Worm (Caenorhabditis elegans): ENCODE data around the gene fbxa-6.

fbxa-6 gene

DNA sequence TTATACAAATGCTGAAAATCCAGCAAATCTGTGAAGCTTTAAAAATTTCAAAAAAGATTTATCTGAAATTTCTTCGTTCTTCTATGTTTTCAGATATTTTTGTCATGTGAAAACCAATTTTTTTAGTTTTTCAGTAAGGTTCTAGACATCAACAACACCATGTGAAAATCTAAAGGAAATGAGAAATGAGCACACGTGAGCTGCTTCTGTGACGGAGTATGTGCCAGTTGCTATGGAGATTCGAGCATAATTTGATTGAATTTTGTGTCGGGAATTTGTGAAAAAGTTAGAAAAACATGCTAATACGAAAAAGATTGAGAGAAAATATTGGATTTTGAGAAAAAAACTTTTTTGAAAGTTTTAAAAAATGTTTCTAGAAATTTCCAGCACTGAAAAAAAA is 28.7 kb upstream of the fbxa-6 start:
- TF ChIP-seq snpc-4 (tag; optimal IDR thresholded peaks at IDR 0.05) (no peak), egl-27 (tag; optimal IDR thresholded peaks at IDR 0.05) (no peak), lin-29 (GFP tag; IDR thresholded peaks at IDR 0.05) (no peak)

DNA sequence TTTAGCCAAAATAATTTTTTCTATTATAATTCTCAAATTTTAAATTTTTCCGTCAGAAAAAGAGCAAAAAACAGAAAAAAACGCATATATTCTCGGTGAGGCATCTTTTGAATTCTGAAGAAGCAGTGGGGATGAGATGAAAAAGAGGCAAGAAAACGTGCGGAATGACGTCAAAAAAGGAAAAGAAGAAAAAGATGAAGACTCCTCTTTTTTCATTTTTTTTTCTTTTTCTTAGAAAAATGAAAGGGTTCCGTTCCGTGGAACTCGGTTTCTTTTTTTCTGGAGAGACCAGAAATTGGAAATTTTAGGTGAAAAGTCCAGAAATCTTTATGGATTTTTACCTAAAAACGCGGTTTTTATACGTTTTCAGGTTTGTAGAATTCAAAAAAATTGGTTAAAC is 27.5 kb upstream of the fbxa-6 start:
- no peak for TF ChIP-seq snpc-1.2 (GFP tag; IDR thresholded peaks at IDR 0.05)
- no peak for TF ChIP-seq Y48G9A.11 (GFP tag; IDR thresholded peaks at IDR 0.05)
- no peak for TF ChIP-seq T26A8.4 (GFP tag; IDR thresholded peaks at IDR 0.05)
- TF ChIP-seq daf-12 (tag; optimal IDR thresholded peaks at IDR 0.05) = no peak
- TF ChIP-seq lsy-2 (tag; optimal IDR thresholded peaks at IDR 0.05) = peak in 1 of 2 experiments; percentile 50
- TF ChIP-seq lim-7 (GFP tag; IDR thresholded peaks at IDR 0.05) = no peak
- TF ChIP-seq Y5F2A.4 (GFP tag; optimal IDR thresholded peaks at IDR 0.05) = no peak
- TF ChIP-seq lin-13 (GFP tag; optimal IDR thresholded peaks at IDR 0.05) = no peak
- TF ChIP-seq lin-38 (GFP tag; IDR thresholded peaks at IDR 0.05) = no peak
- TF ChIP-seq arid-1 (GFP tag; conservative IDR thresholded peaks at IDR 0.05) = no peak
- TF ChIP-seq lin-1 (GFP tag; IDR thresholded peaks at IDR 0.05) = no peak
- TF ChIP-seq unc-62 (GFP tag; optimal IDR thresholded peaks at IDR 0.05 in 1 of 2) = no peak
- no peak for TF ChIP-seq unc-62 (tag; optimal IDR thresholded peaks at IDR 0.05)
- TF ChIP-seq aha-1 (tag) = peak; percentile 20
- no peak for TF ChIP-seq nhr-6 (tag; optimal IDR thresholded peaks at IDR 0.05)
- TF ChIP-seq hif-1 (tag; optimal IDR thresholded peaks at IDR 0.05) = peak in 1 of 2 experiments; percentile 69
- no peak for TF ChIP-seq ceh-82 (tag; optimal IDR thresholded peaks at IDR 0.05)
- TF ChIP-seq mdl-1 (tag; optimal IDR thresholded peaks at IDR 0.05) = peak in 1 of 2 experiments; percentile 39
- peak; percentile 60; the same call in 1 of the 2 replicates for TF ChIP-seq ctbp-1 (GFP tag; IDR thresholded peaks at IDR 0.05)
- no peak for TF ChIP-seq nhr-28 (tag; optimal IDR thresholded peaks at IDR 0.05)
- no peak for TF ChIP-seq ZK337.2 (GFP tag; IDR thresholded peaks at IDR 0.05)
- TF ChIP-seq pqm-1 (tag; optimal IDR thresholded peaks at IDR 0.05) = no peak
- no peak for TF ChIP-seq unc-130 (GFP tag; optimal IDR thresholded peaks at IDR 0.05)
- TF ChIP-seq vab-7 (GFP tag; IDR thresholded peaks at IDR 0.05) = no peak
- TF ChIP-seq sdz-12 (GFP tag; optimal IDR thresholded peaks at IDR 0.05) = no peak
- peak; percentile 82 for TF ChIP-seq fkh-10 (GFP tag; optimal IDR thresholded peaks at IDR 0.05)
- TF ChIP-seq dmd-6 (GFP tag; IDR thresholded peaks at IDR 0.05) = no peak
- TF ChIP-seq ztf-7 (tag; optimal IDR thresholded peaks at IDR 0.05) = no peak
- TF ChIP-seq zfp-3 (GFP tag; conservative IDR thresholded peaks at IDR 0.05) = no peak
- TF ChIP-seq lin-29 (GFP tag; IDR thresholded peaks at IDR 0.05) = no peak
- TF ChIP-seq F44E2.7 (GFP tag; IDR thresholded peaks at IDR 0.05) = no peak

DNA sequence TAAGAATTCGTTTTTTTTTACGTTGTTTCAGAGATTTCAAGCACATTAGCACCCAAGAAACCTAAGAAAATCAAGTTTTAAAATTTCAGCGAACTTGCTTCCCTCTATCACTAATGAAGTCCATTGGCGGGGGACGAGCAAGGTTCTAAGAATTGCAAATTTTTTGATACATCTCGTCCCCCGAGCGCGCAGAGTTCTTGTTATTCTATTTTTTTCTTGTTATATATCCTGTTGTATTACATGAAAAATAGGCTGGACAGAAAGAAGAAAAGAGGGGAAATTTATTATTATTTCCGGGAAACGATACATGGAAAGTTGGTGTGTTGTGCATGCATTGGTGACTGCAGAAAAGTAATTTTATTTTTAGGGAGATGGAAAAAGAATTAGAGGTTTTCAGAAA is 26.7 kb upstream of the fbxa-6 start:
- TF ChIP-seq madf-9 (GFP tag; conservative IDR thresholded peaks at IDR 0.05) = no peak
- no peak for TF ChIP-seq unc-39 (tag; optimal IDR thresholded peaks at IDR 0.05)
- no peak for TF ChIP-seq Y105C5A.15 (GFP tag; IDR thresholded peaks at IDR 0.05)
- no peak for TF ChIP-seq T20F7.1 (GFP tag; optimal IDR thresholded peaks at IDR 0.05)
- TF ChIP-seq jun-1 (tag; optimal IDR thresholded peaks at IDR 0.05) = no peak
- TF ChIP-seq lin-15B (tag; optimal IDR thresholded peaks at IDR 0.05) = no peak
- no peak for TF ChIP-seq snpc-4 (tag; optimal IDR thresholded peaks at IDR 0.05)
- no peak for TF ChIP-seq Y75B8A.6 (GFP tag; IDR thresholded peaks at IDR 0.05)
- no peak for TF ChIP-seq F44E2.7 (GFP tag; IDR thresholded peaks at IDR 0.05)
- no peak for TF ChIP-seq lir-3 (tag; optimal IDR thresholded peaks at IDR 0.05)
- TF ChIP-seq zip-11 (GFP tag; IDR thresholded peaks at IDR 0.05) = no peak
